Fruit fly (Drosophila melanogaster) whole organism, embryonic: ENCODE measurements around the gene CG12024.

Source experiments
- ATbp ChIP-seq: fragments of 200-800 bp; sonication (Bioruptor generic); optimal IDR thresholded peaks from 2 replicates; lab custom pipeline; 2017; ENCODE audit warnings: missing biosample characterization, mild to moderate bottlenecking, missing genetic modification characterization, missing genetic modification reagents
- CG10147 ChIP-seq: fragments of 200-800 bp; sonication (Bioruptor generic); optimal IDR thresholded peaks from 2 replicates; lab custom pipeline; 2019; ENCODE audit warnings: missing biosample characterization, mild to moderate bottlenecking, missing genetic modification characterization, moderate library complexity
- CG1024 ChIP-seq: fragments of 200-800 bp; sonication (Bioruptor generic); IDR thresholded peaks from 2 replicates; pipeline ENCODE4 v1.3.6; 2022; ENCODE audit warnings: missing biosample characterization, missing genetic modification characterization
- CG10274 ChIP-seq: fragments of 200-800 bp; sonication (Bioruptor generic); optimal IDR thresholded peaks from 3 replicates; lab custom pipeline; 2017; ENCODE audit warnings: missing biosample characterization, mild to moderate bottlenecking, missing genetic modification characterization
- CG11247 ChIP-seq: fragments of 200-800 bp; sonication (Bioruptor generic); IDR thresholded peaks from 2 replicates; pipeline ENCODE4 v1.3.6; 2022; ENCODE audit warnings: missing biosample characterization, missing genetic modification characterization
- CG11398 ChIP-seq: fragments of 200-800 bp; sonication (Bioruptor generic); optimal IDR thresholded peaks from 2 replicates; lab custom pipeline; 2016; ENCODE audit warnings: missing biosample characterization, missing genetic modification characterization
- CG12104 ChIP-seq: fragments of 200-800 bp; sonication (Bioruptor generic); optimal IDR thresholded peaks from 3 replicates; lab custom pipeline; 2016; ENCODE audit warnings: missing biosample characterization, missing genetic modification characterization
- CG12219 ChIP-seq: fragments of 200-800 bp; sonication (Bioruptor generic); optimal IDR thresholded peaks from 3 replicates; lab custom pipeline; 2018; ENCODE audit warnings: missing biosample characterization, mild to moderate bottlenecking, missing genetic modification characterization
- CG13287 ChIP-seq: fragments of 200-800 bp; sonication (Bioruptor generic); IDR thresholded peaks from 2 replicates; pipeline ENCODE4 v1.3.6; 2022; ENCODE audit warnings: missing biosample characterization, missing genetic modification characterization; ENCODE audit not compliant: partially characterized antibody
- CG1602 ChIP-seq: fragments of 200-800 bp; sonication (Bioruptor generic); optimal IDR thresholded peaks from 3 replicates; lab custom pipeline; 2016; ENCODE audit warnings: missing biosample characterization, missing genetic modification characterization
- CG16779 ChIP-seq: fragments of 200-800 bp; sonication (Bioruptor generic); IDR thresholded peaks from 2 replicates; pipeline ENCODE4 v1.3.6; 2022; ENCODE audit warnings: missing biosample characterization, missing genetic modification characterization
- CG16815 ChIP-seq: fragments of 200-800 bp; sonication (Bioruptor generic); optimal IDR thresholded peaks from 3 replicates; lab custom pipeline; 2017; ENCODE audit warnings: missing biosample characterization, mild to moderate bottlenecking, missing genetic modification characterization
- CG17359 ChIP-seq: fragments of 200-800 bp; sonication (Bioruptor generic); optimal IDR thresholded peaks from 3 replicates; lab custom pipeline; 2018; ENCODE audit warnings: missing biosample characterization, mild to moderate bottlenecking, missing genetic modification characterization, moderate library complexity
- CG17912 ChIP-seq: fragments of 200-800 bp; sonication (Bioruptor generic); optimal IDR thresholded peaks from 2 replicates; lab custom pipeline; 2018; ENCODE audit warnings: missing biosample characterization, mild to moderate bottlenecking, missing genetic modification characterization
- CG1792 ChIP-seq: fragments of 200-800 bp; sonication (Bioruptor generic); optimal IDR thresholded peaks from 2 replicates; lab custom pipeline; 2016; ENCODE audit warnings: missing biosample characterization, missing genetic modification characterization
- CG31224 ChIP-seq: fragments of 200-800 bp; sonication (Bioruptor generic); IDR thresholded peaks from 2 replicates; pipeline ENCODE4 v1.3.6; 2022; ENCODE audit warnings: missing biosample characterization, missing genetic modification characterization
- CG31388 ChIP-seq: fragments of 200-800 bp; sonication (Bioruptor generic); optimal IDR thresholded peaks from 2 replicates; lab custom pipeline; 2016; ENCODE audit warnings: missing biosample characterization, missing genetic modification characterization
- CG32532 ChIP-seq: fragments of 200-800 bp; sonication (Bioruptor generic); IDR thresholded peaks from 2 replicates; pipeline ENCODE4 v1.3.6; 2022; ENCODE audit warnings: missing biosample characterization, missing genetic modification characterization
- CG3847 ChIP-seq: fragments of 200-800 bp; sonication (Bioruptor generic); IDR thresholded peaks from 2 replicates; pipeline ENCODE4 v1.3.6; 2022; ENCODE audit warnings: missing biosample characterization, missing genetic modification characterization
- CG3995 ChIP-seq: fragments of 200-800 bp; sonication (Bioruptor generic); optimal IDR thresholded peaks from 3 replicates; lab custom pipeline; 2016; ENCODE audit warnings: missing biosample characterization, missing genetic modification characterization
- CG4820 ChIP-seq: fragments of 200-800 bp; sonication (Bioruptor generic); optimal IDR thresholded peaks from 3 replicates; lab custom pipeline; 2016; ENCODE audit warnings: missing biosample characterization, missing genetic modification characterization
- CG9727 ChIP-seq: fragments of 200-800 bp; sonication (Bioruptor generic); optimal IDR thresholded peaks from 3 replicates; lab custom pipeline; 2017; ENCODE audit warnings: missing biosample characterization, mild to moderate bottlenecking, missing genetic modification characterization
- D19A ChIP-seq: fragments of 200-800 bp; optimal IDR thresholded peaks from 3 replicates; lab custom pipeline; 2019; ENCODE audit warnings: missing biosample characterization, mild to moderate bottlenecking, missing genetic modification characterization, moderate library complexity
- Deaf1 ChIP-seq: fragments of 200-800 bp; optimal IDR thresholded peaks from 3 replicates; lab custom pipeline; 2019; ENCODE audit warnings: missing biosample characterization, mild to moderate bottlenecking, missing genetic modification characterization, moderate library complexity
- Dek ChIP-seq: fragments of 200-800 bp; sonication (Bioruptor generic); optimal IDR thresholded peaks from 3 replicates; lab custom pipeline; 2019; ENCODE audit warnings: missing biosample characterization, mild to moderate bottlenecking, missing genetic modification characterization, moderate library complexity
- Dip2 ChIP-seq: fragments of 200-800 bp; sonication (Bioruptor generic); IDR thresholded peaks from 2 replicates; pipeline ENCODE4 v1.3.6; 2022; ENCODE audit warnings: missing biosample characterization, missing genetic modification characterization
- Dll ChIP-seq: fragments of 200-800 bp; sonication (Bioruptor generic); IDR thresholded peaks from 4 replicates; pipeline ENCODE4 v1.3.6; 2022; ENCODE audit warnings: missing biosample characterization, missing genetic modification characterization; ENCODE audit not compliant: partially characterized antibody
- Eip74EF ChIP-seq, 2 experiments: fragments of 200-800 bp in 1 of 2; fragments of >200 bp in 1 of 2; sonication (Bioruptor generic) in 1 of 2; optimal IDR thresholded peaks; 2 replicates each; lab custom pipeline; 2017 to 2019; ENCODE audit warnings: missing biosample characterization in 2 of 2, missing genetic modification characterization in 2 of 2, mild to moderate bottlenecking in 1 of 2, moderate library complexity in 1 of 2
- MESR4 ChIP-seq: fragments of 200-800 bp; sonication (Bioruptor generic); optimal IDR thresholded peaks from 2 replicates; lab custom pipeline; 2018; ENCODE audit warnings: missing biosample characterization, mild to moderate bottlenecking, missing genetic modification characterization, moderate library complexity
- MTF-1 ChIP-seq: fragments of 200-800 bp; sonication (Bioruptor generic); optimal IDR thresholded peaks from 2 replicates; lab custom pipeline; 2018; ENCODE audit warnings: missing biosample characterization, mild to moderate bottlenecking, missing genetic modification characterization, borderline replicate concordance
- Mrtf ChIP-seq: fragments of 200-800 bp; sonication (Bioruptor generic); IDR thresholded peaks from 3 replicates; pipeline ENCODE4 v1.3.6; 2022; ENCODE audit warnings: missing biosample characterization, missing genetic modification characterization
- Oli ChIP-seq: fragments of 200-800 bp; sonication (Bioruptor generic); optimal IDR thresholded peaks from 2 replicates; lab custom pipeline; 2018; ENCODE audit warnings: missing biosample characterization, mild to moderate bottlenecking, missing genetic modification characterization, moderate library complexity
- Opbp ChIP-seq: fragments of 200-800 bp; sonication (Bioruptor generic); IDR thresholded peaks from 3 replicates; pipeline ENCODE4 v1.3.6; 2022; ENCODE audit warnings: missing biosample characterization, missing genetic modification characterization; ENCODE audit not compliant: partially characterized antibody
- Sin3A ChIP-seq: fragments of >200 bp; optimal IDR thresholded peaks from 2 replicates; lab custom pipeline; 2018
- ac ChIP-seq: fragments of 200-800 bp; sonication (Bioruptor generic); optimal IDR thresholded peaks from 3 replicates; lab custom pipeline; 2017; ENCODE audit warnings: missing biosample characterization, mild to moderate bottlenecking, missing genetic modification characterization
- chinmo ChIP-seq: fragments of 200-800 bp; sonication (Bioruptor generic); IDR thresholded peaks from 4 replicates; pipeline ENCODE4 v1.3.6; 2022; ENCODE audit warnings: missing biosample characterization, missing genetic modification characterization; ENCODE audit not compliant: partially characterized antibody
- dpn ChIP-seq, 2 experiments: fragments of 200-800 bp; sonication (Bioruptor generic); optimal IDR thresholded peaks; 3 replicates each; lab custom pipeline; 2016; ENCODE audit warnings: missing biosample characterization in 2 of 2, missing genetic modification characterization in 2 of 2
- exex ChIP-seq: fragments of 200-800 bp; sonication (Bioruptor generic); optimal IDR thresholded peaks from 4 replicates; lab custom pipeline; 2018; ENCODE audit warnings: missing biosample characterization, mild to moderate bottlenecking, missing genetic modification characterization, moderate library complexity
- grau ChIP-seq: fragments of 200-800 bp; optimal IDR thresholded peaks from 3 replicates; lab custom pipeline; 2019; ENCODE audit warnings: missing biosample characterization, mild to moderate bottlenecking, missing genetic modification characterization, moderate library complexity
- hkb ChIP-seq, 2 experiments: fragments of 200-800 bp in 1 of 2; fragments of >200 bp in 1 of 2; sonication (Bioruptor generic) in 1 of 2; IDR thresholded peaks in 1 of 2; optimal IDR thresholded peaks in 1 of 2; 2 replicates each; pipeline versions ENCODE4 v1.3.6 to Lab custom; 2017 to 2022; ENCODE audit warnings: missing biosample characterization in 1 of 2, missing genetic modification characterization in 1 of 2
- lab ChIP-seq: fragments of 200-800 bp; sonication (Bioruptor generic); optimal IDR thresholded peaks from 3 replicates; lab custom pipeline; 2017; ENCODE audit warnings: missing biosample characterization, missing genetic modification characterization, mild to moderate bottlenecking, moderate library complexity, missing genetic modification reagents
- odd ChIP-seq: fragments of 200-800 bp; sonication (Bioruptor generic); optimal IDR thresholded peaks from 2 replicates; lab custom pipeline; 2017; ENCODE audit warnings: missing biosample characterization, mild to moderate bottlenecking, missing genetic modification characterization
- ro ChIP-seq: fragments of 200-800 bp; sonication (Bioruptor generic); IDR thresholded peaks from 2 replicates; pipeline ENCODE4 v1.3.6; 2022; ENCODE audit warnings: missing biosample characterization, missing genetic modification characterization
- sc ChIP-seq, 3 experiments: fragments of >200 bp in 2 of 3; fragments of 200-800 bp in 1 of 3; sonication (Bioruptor generic) in 1 of 3; optimal IDR thresholded peaks; 2 replicates in 2 of 3; 3 replicates in 1 of 3; lab custom pipeline; 2017; ENCODE audit warnings: mild to moderate bottlenecking in 1 of 3, missing biosample characterization in 1 of 3, missing genetic modification characterization in 1 of 3, missing genetic modification reagents in 1 of 3
- tna ChIP-seq: fragments of 200-800 bp; sonication (Bioruptor generic); IDR thresholded peaks from 2 replicates; pipeline ENCODE4 v1.3.6; 2022; ENCODE audit warnings: missing biosample characterization, missing genetic modification characterization; ENCODE audit not compliant: partially characterized antibody
- zfh1 ChIP-seq: fragments of 200-800 bp; sonication (Bioruptor generic); IDR thresholded peaks from 3 replicates; pipeline ENCODE4 v1.3.6; 2022; ENCODE audit warnings: missing biosample characterization, missing genetic modification characterization

Gene CG12024

dm6 chr3L:1856467-1857350 is at the start of gene CG12024 (continued):
- TF ChIP-seq Oli (peak; percentile 68), Deaf1 (tag; lab: Kevin White, UChicago) (peak; percentile 10), Opbp (no peak), CG9727 (GFP tag; lab: Kevin White, UChicago) (peak; percentile 58), Sin3A (lab: Kevin White, UChicago) (peak; percentile 97), grau (tag; lab: Kevin White, UChicago) (peak; percentile 81), CG16779 (GFP tag; lab: Robert Waterston, UW) (no peak), CG31224 (GFP tag; lab: Robert Waterston, UW) (peak; percentile 62), Eip74EF (GFP tag; optimal IDR thresholded peaks at IDR 0.05; lab: Kevin White, UChicago) (no peak), CG3847 (GFP tag; lab: Robert Waterston, UW) (peak; percentile 90), CG12219 (GFP tag; lab: Kevin White, UChicago) (peak; percentile 15), tna (GFP tag; lab: Robert Waterston, UW) (peak; percentile 23; the same call in 1 of the 2 replicates), Mrtf (peak; percentile 58; the same call in 1 of the 3 replicates), CG1602 (peak; percentile 74), ro (GFP tag; lab: Robert Waterston, UW) (no peak), CG1792 (GFP tag; lab: Kevin White, UChicago) (peak; percentile 46), MTF-1 (GFP tag; lab: Kevin White, UChicago) (no peak), CG32532 (GFP tag; lab: Robert Waterston, UW) (peak; percentile 76), lab (peak; percentile 75), exex (peak; percentile 55), CG17912 (GFP tag; lab: Kevin White, UChicago) (peak; percentile 43), CG4820 (peak; percentile 50), hkb (optimal IDR thresholded peaks at IDR 0.05; lab: Kevin White, UChicago) (peak; percentile 80), hkb (GFP tag; IDR thresholded peaks at IDR 0.05; lab: Robert Waterston, UW) (peak; percentile 47; the same call in 1 of the 2 replicates), CG3995 (GFP tag; lab: Kevin White, UChicago) (peak; percentile 74), CG31388 (peak; percentile 21), CG1024 (GFP tag; lab: Robert Waterston, UW) (peak; percentile 44), D19A (tag; lab: Kevin White, UChicago) (no peak), ac (GFP tag; lab: Kevin White, UChicago) (no peak), MESR4 (GFP tag; lab: Kevin White, UChicago) (peak; percentile 91), zfh1 (GFP tag; lab: Robert Waterston, UW) (peak; percentile 39; the same call in 1 of the 3 replicates), ATbp (peak; percentile 19), Dek (tag; lab: Kevin White, UChicago) (peak; percentile 60), CG10274 (GFP tag; lab: Kevin White, UChicago) (peak; percentile 5), CG17359 (tag; lab: Kevin White, UChicago) (peak; percentile 63), CG16815 (GFP tag; lab: Kevin White, UChicago) (peak; percentile 72), CG13287 (peak; percentile 15; the same call in 1 of the 2 replicates), dpn (GFP tag; optimal IDR thresholded peaks at IDR 0.05; lab: Kevin White, UChicago) (peak; percentile 77 to 78), Dip2 (GFP tag; lab: Robert Waterston, UW) (no peak), odd (no peak), CG11247 (peak; percentile 8; the same call in 1 of the 2 replicates), CG10147 (GFP tag; lab: Kevin White, UChicago) (peak; percentile 71), chinmo (GFP tag; lab: Robert Waterston, UW) (no peak), CG12104 (GFP tag; lab: Kevin White, UChicago) (peak; percentile 53), sc (optimal IDR thresholded peaks at IDR 0.05; lab: Kevin White, UChicago) (no peak), sc (GFP tag; optimal IDR thresholded peaks at IDR 0.05; lab: Kevin White, UChicago) (peak; percentile 9), CG11398 (GFP tag; lab: Kevin White, UChicago) (no peak), Dll (GFP tag; lab: Robert Waterston, UW) (no peak)
